Worm (Caenorhabditis elegans): ENCODE data around the gene his-4.

Gene his-4

ce11 chrV:16023051-16023450 lies 17.3 kb downstream of the his-4 start, which contains the start of gene cwc-15:
cwc-15 (plus strand) TSS chrV:16023351.
- TF ChIP-seq repo-1 (tag; optimal IDR thresholded peaks at IDR 0.05) (no peak), F10E7.11 (tag; optimal IDR thresholded peaks at IDR 0.05) (no peak), snpc-1.3 (tag; optimal IDR thresholded peaks at IDR 0.05; ENCODE audit: insufficient read depth) (no peak), madf-6 (GFP tag; IDR thresholded peaks at IDR 0.05) (no peak), ets-4 (GFP tag; optimal IDR thresholded peaks at IDR 0.05) (no peak), F52B5.7 (tag; optimal IDR thresholded peaks at IDR 0.05) (no peak), sdz-38 (tag; optimal IDR thresholded peaks at IDR 0.05) (no peak), ztf-3 (GFP tag; optimal IDR thresholded peaks at IDR 0.05) (no peak), hrde-1 (tag; optimal IDR thresholded peaks at IDR 0.05; ENCODE audit: borderline replicate concordance) (no peak), B0261.1 (tag; optimal IDR thresholded peaks at IDR 0.05) (no peak), F37B4.10 (GFP tag; IDR thresholded peaks at IDR 0.05) (no peak), madf-3 (GFP tag; IDR thresholded peaks at IDR 0.05) (no peak), ekl-4 (GFP tag; IDR thresholded peaks at IDR 0.05) (no peak), snpc-3.4 (tag; optimal IDR thresholded peaks at IDR 0.05) (no peak), nfya-2 (GFP tag; IDR thresholded peaks at IDR 0.05) (no peak), hsf-1 (GFP tag; IDR thresholded peaks at IDR 0.05) (no peak), egl-18 (GFP tag; IDR thresholded peaks at IDR 0.05) (no peak), ceh-27 (GFP tag; optimal IDR thresholded peaks at IDR 0.05) (no peak)

ce11 chrV:16022600-16022999 lies 17.7 kb downstream of the his-4 start:
- TF ChIP-seq lin-54 (GFP tag; optimal IDR thresholded peaks at IDR 0.05) (peak; percentile 90), K12H6.12 (tag; optimal IDR thresholded peaks at IDR 0.05) (no peak), sptf-2 (GFP tag; optimal IDR thresholded peaks at IDR 0.05) (no peak), dpl-1 (GFP tag; optimal IDR thresholded peaks at IDR 0.05) (peak; percentile 59), ceh-91 (GFP tag; IDR thresholded peaks at IDR 0.05) (no peak), ZK185.1 (tag; optimal IDR thresholded peaks at IDR 0.05; ENCODE audit: poor library complexity, severe bottlenecking) (peak; percentile 47), ceh-27 (GFP tag; optimal IDR thresholded peaks at IDR 0.05) (peak; percentile 62), dox-1 (GFP tag; IDR thresholded peaks at IDR 0.05) (0 out of 2 replicates have a peak, but pooled peaks have one; percentile 26), egl-44 (GFP tag; IDR thresholded peaks at IDR 0.05) (0 out of 2 replicates have a peak, but pooled peaks have one; percentile 25), ceh-58 (GFP tag; IDR thresholded peaks at IDR 0.05) (no peak), attf-5 (GFP tag; optimal IDR thresholded peaks at IDR 0.05) (no peak), efl-1 (GFP tag; optimal IDR thresholded peaks at IDR 0.05) (peak; percentile 59), lsl-1 (GFP tag; optimal IDR thresholded peaks at IDR 0.05) (peak; percentile 16)

- TF ChIP-seq atf-7 (tag; optimal IDR thresholded peaks at IDR 0.05) (no peak), T26A5.8 (tag; optimal IDR thresholded peaks at IDR 0.05) (no peak), dpff-1 (tag; optimal IDR thresholded peaks at IDR 0.05) (no peak), hrde-1 (tag; optimal IDR thresholded peaks at IDR 0.05; ENCODE audit: borderline replicate concordance) (no peak), C17E4.6 (GFP tag; IDR thresholded peaks at IDR 0.05) (no peak), D2030.7 (GFP tag; IDR thresholded peaks at IDR 0.05) (no peak)
Measured at ce11 chrV:16020042-16020441, 20.3 kb downstream of the his-4 start, which contains the start of gene srx-44. srx-44 (plus strand) TSS chrV:16020342.

- TF ChIP-seq F23B12.7 (tag; optimal IDR thresholded peaks at IDR 0.05; ENCODE audit: insufficient read depth) (no peak), hlh-26 (GFP tag; conservative IDR thresholded peaks at IDR 0.05) (no peak), sptf-2 (GFP tag; optimal IDR thresholded peaks at IDR 0.05) (no peak), ztf-26 (tag; optimal IDR thresholded peaks at IDR 0.05) (no peak), nhr-90 (tag; optimal IDR thresholded peaks at IDR 0.05) (no peak), xnd-1 (tag; optimal IDR thresholded peaks at IDR 0.05) (no peak), zfh-2 (GFP tag; conservative IDR thresholded peaks at IDR 0.05) (no peak), lag-1 (GFP tag; IDR thresholded peaks at IDR 0.05) (no peak), ZK185.1 (tag; optimal IDR thresholded peaks at IDR 0.05; ENCODE audit: poor library complexity, severe bottlenecking) (no peak), rpc-1 (optimal IDR thresholded peaks at IDR 0.05) (no peak), rpc-1 (tag; optimal IDR thresholded peaks at IDR 0.05) (no peak), lsl-1 (GFP tag; optimal IDR thresholded peaks at IDR 0.05) (no peak), egl-18 (GFP tag; IDR thresholded peaks at IDR 0.05) (no peak), lir-1 (GFP tag; conservative IDR thresholded peaks at IDR 0.05) (no peak), attf-3 (GFP tag; conservative IDR thresholded peaks at IDR 0.05) (no peak)
Measured at ce11 chrV:16017671-16018070, 22.6 kb downstream of the his-4 start, which contains the start of gene srx-43. srx-43 (plus strand) TSS chrV:16017971.

All from whole organism, young adult.